Worm (Caenorhabditis elegans): ENCODE results near the gene best-7.
"Not testable (repeated sequence)": the region's sequence is repeated elsewhere in the genome, so short reads cannot be mapped to it uniquely, and the experiment has no call there.

The best-7 gene

ce11 chrIV:11207186-11207585 is 22.9 kb downstream of the best-7 start, which contains the start of gene R07H5.9:
TSS of gene R07H5.9 (plus strand) at chrIV:11207486.
- TF ChIP-seq ceh-30 (tag; optimal IDR thresholded peaks at IDR 0.05) (no peak), ceh-9 (tag; optimal IDR thresholded peaks at IDR 0.05) (no peak), ets-4 (tag; optimal IDR thresholded peaks at IDR 0.05) (no peak), unc-86 (tag; optimal IDR thresholded peaks at IDR 0.05) (no peak), odd-2 (tag; optimal IDR thresholded peaks at IDR 0.05) (no peak), tbx-2 (tag; optimal IDR thresholded peaks at IDR 0.05) (no peak), elt-2 (tag; optimal IDR thresholded peaks at IDR 0.05) (no peak), C08G9.2 (tag; optimal IDR thresholded peaks at IDR 0.05) (no peak), ceh-19 (GFP tag; optimal IDR thresholded peaks at IDR 0.05) (no peak), nfya-1 (tag; optimal IDR thresholded peaks at IDR 0.05) (no peak), hlh-15 (tag; optimal IDR thresholded peaks at IDR 0.05) (no peak), fkh-6 (tag; optimal IDR thresholded peaks at IDR 0.05) (no peak), T23F11.4 (GFP tag; optimal IDR thresholded peaks at IDR 0.05) (no peak), fkh-10 (GFP tag; optimal IDR thresholded peaks at IDR 0.05) (no peak), npax-4 (tag; optimal IDR thresholded peaks at IDR 0.05) (no peak)

ce11 chrIV:11202389-11202788 is 27.7 kb downstream of the best-7 start, which contains the start of gene R07H5.11:
TSS of gene R07H5.11 (plus strand) at chrIV:11202768.
- TF ChIP-seq K02D7.2 (tag; optimal IDR thresholded peaks at IDR 0.05); zip-5 (tag; optimal IDR thresholded peaks at IDR 0.05); pag-3 (tag; optimal IDR thresholded peaks at IDR 0.05; ENCODE audit: borderline replicate concordance): not testable (repeated sequence)

ce11 chrIV:11198983-11199382 is 31.1 kb downstream of the best-7 start, which contains the start of gene R07H5.16:
TSS of gene R07H5.16 (plus strand) at chrIV:11199330.
- peak; percentile 12 for TF ChIP-seq ceh-31 (tag; optimal IDR thresholded peaks at IDR 0.05)

ce11 chrIV:11196866-11197265 is 33.2 kb downstream of the best-7 start:
- peak; percentile 22; the same call in 1 of the 2 replicates for TF ChIP-seq sox-2 (GFP tag; IDR thresholded peaks at IDR 0.05)

- no peak for TF ChIP-seq che-1 (tag; optimal IDR thresholded peaks at IDR 0.05)
- TF ChIP-seq hlh-30 (tag; optimal IDR thresholded peaks at IDR 0.05; ENCODE audit: insufficient read depth): no peak
- no peak for TF ChIP-seq hlh-15 (tag; optimal IDR thresholded peaks at IDR 0.05)
- no peak for TF ChIP-seq unc-86 (tag; optimal IDR thresholded peaks at IDR 0.05)
- TF ChIP-seq pha-4 (tag; optimal IDR thresholded peaks at IDR 0.05): no peak
- TF ChIP-seq tbx-2 (tag; optimal IDR thresholded peaks at IDR 0.05): no peak
- no peak for TF ChIP-seq fkh-6 (tag; optimal IDR thresholded peaks at IDR 0.05)
- TF ChIP-seq ceh-48 (tag; optimal IDR thresholded peaks at IDR 0.05): no peak
- TF ChIP-seq nhr-232 (tag; optimal IDR thresholded peaks at IDR 0.05): no peak
- TF ChIP-seq ahr-1 (tag; optimal IDR thresholded peaks at IDR 0.05): no peak
- TF ChIP-seq K02D7.2 (tag; optimal IDR thresholded peaks at IDR 0.05): no peak
- TF ChIP-seq mec-3 (tag; optimal IDR thresholded peaks at IDR 0.05; ENCODE audit: borderline replicate concordance): no peak
- TF ChIP-seq unc-55 (GFP tag; optimal IDR thresholded peaks at IDR 0.05): no peak
- no peak for TF ChIP-seq pha-2 (tag; optimal IDR thresholded peaks at IDR 0.05)
- TF ChIP-seq odd-2 (tag; optimal IDR thresholded peaks at IDR 0.05): no peak
- TF ChIP-seq lim-6 (tag; optimal IDR thresholded peaks at IDR 0.05): no peak
- no peak for TF ChIP-seq ceh-9 (tag; optimal IDR thresholded peaks at IDR 0.05)
- no peak for TF ChIP-seq ceh-14 (tag; optimal IDR thresholded peaks at IDR 0.05)
Measured at ce11 chrIV:11189411-11189810, 40.7 kb downstream of the best-7 start, which contains the start of gene fbxb-79. TSS of gene fbxb-79 (minus strand) at chrIV:11189511.

ce11 chrIV:11186729-11187128 is 43.4 kb downstream of the best-7 start, which contains the start of gene sdz-27:
TSS of gene sdz-27 (plus strand) at chrIV:11187029.
- TF ChIP-seq ceh-48 (tag; optimal IDR thresholded peaks at IDR 0.05) (no peak), ttx-3 (tag; optimal IDR thresholded peaks at IDR 0.05) (no peak), fax-1 (tag; optimal IDR thresholded peaks at IDR 0.05) (no peak)

All from whole organism, late embryonic.